Fruit fly (Drosophila melanogaster) whole organism, embryonic: ENCODE measurements around the gene CG12081.

Source experiments
- Abd-B ChIP-seq: fragments of 200-800 bp; sonication (Bioruptor generic); optimal IDR thresholded peaks from 2 replicates; lab custom pipeline; 2018; ENCODE audit warnings: missing biosample characterization, mild to moderate bottlenecking, missing genetic modification characterization, moderate library complexity
- Antp ChIP-seq: fragments of 200-800 bp; sonication (Bioruptor generic); optimal IDR thresholded peaks from 3 replicates; lab custom pipeline; 2016; ENCODE audit warnings: missing biosample characterization, missing genetic modification characterization
- CG10959 ChIP-seq: fragments of 200-800 bp; sonication (Bioruptor generic); IDR thresholded peaks from 2 replicates; pipeline ENCODE4 v1.3.6; 2022; ENCODE audit warnings: missing biosample characterization, missing genetic modification characterization
- CG11085 ChIP-seq: fragments of 200-800 bp; sonication (Bioruptor generic); IDR thresholded peaks from 2 replicates; pipeline ENCODE4 v1.3.6; 2022; ENCODE audit warnings: missing biosample characterization, missing genetic modification characterization
- CG11398 ChIP-seq: fragments of 200-800 bp; sonication (Bioruptor generic); optimal IDR thresholded peaks from 2 replicates; lab custom pipeline; 2016; ENCODE audit warnings: missing biosample characterization, missing genetic modification characterization
- CG11560 ChIP-seq: fragments of 200-800 bp; sonication (Bioruptor generic); IDR thresholded peaks from 3 replicates; pipeline ENCODE4 v1.3.6; 2022; ENCODE audit warnings: missing biosample characterization, missing genetic modification characterization
- CG12104 ChIP-seq: fragments of 200-800 bp; sonication (Bioruptor generic); optimal IDR thresholded peaks from 3 replicates; lab custom pipeline; 2016; ENCODE audit warnings: missing biosample characterization, missing genetic modification characterization
- CG1233 ChIP-seq: fragments of 200-800 bp; sonication (Bioruptor generic); optimal IDR thresholded peaks from 4 replicates; lab custom pipeline; 2018; ENCODE audit warnings: missing biosample characterization, mild to moderate bottlenecking, missing genetic modification characterization
- CG14667 ChIP-seq: fragments of 200-800 bp; sonication (Bioruptor generic); IDR thresholded peaks from 2 replicates; pipeline ENCODE4 v1.3.6; 2022; ENCODE audit warnings: missing biosample characterization, missing genetic modification characterization
- CG1602 ChIP-seq: fragments of 200-800 bp; sonication (Bioruptor generic); optimal IDR thresholded peaks from 3 replicates; lab custom pipeline; 2016; ENCODE audit warnings: missing biosample characterization, missing genetic modification characterization
- CG16813 ChIP-seq: fragments of 200-800 bp; sonication (Bioruptor generic); IDR thresholded peaks from 3 replicates; pipeline ENCODE4 v1.3.6; 2022; ENCODE audit warnings: missing biosample characterization, missing genetic modification characterization; ENCODE audit not compliant: partially characterized antibody
- CG16815 ChIP-seq: fragments of 200-800 bp; sonication (Bioruptor generic); optimal IDR thresholded peaks from 3 replicates; lab custom pipeline; 2017; ENCODE audit warnings: missing biosample characterization, mild to moderate bottlenecking, missing genetic modification characterization
- CG34376 ChIP-seq: fragments of 200-800 bp; sonication (Bioruptor generic); optimal IDR thresholded peaks from 2 replicates; lab custom pipeline; 2018; ENCODE audit warnings: missing biosample characterization, mild to moderate bottlenecking, missing genetic modification characterization
- CG6254 ChIP-seq: fragments of 200-800 bp; sonication (Bioruptor generic); optimal IDR thresholded peaks from 3 replicates; lab custom pipeline; 2017; ENCODE audit warnings: mild to moderate bottlenecking, missing biosample characterization, missing genetic modification reagents, missing genetic modification characterization
- CG6272 ChIP-seq: fragments of 200-800 bp; sonication (Bioruptor generic); IDR thresholded peaks from 2 replicates; pipeline ENCODE4 v1.3.6; 2022; ENCODE audit warnings: missing biosample characterization, missing genetic modification characterization
- CG7745 ChIP-seq: fragments of 200-800 bp; sonication (Bioruptor generic); optimal IDR thresholded peaks from 2 replicates; lab custom pipeline; 2018; ENCODE audit warnings: missing biosample characterization, mild to moderate bottlenecking, missing genetic modification characterization, moderate library complexity
- CoRest ChIP-seq: fragments of 200-800 bp; sonication (Bioruptor generic); optimal IDR thresholded peaks from 3 replicates; lab custom pipeline; 2018; ENCODE audit warnings: missing biosample characterization, mild to moderate bottlenecking, missing genetic modification characterization, moderate library complexity
- Hey ChIP-seq: fragments of 200-800 bp; sonication (Bioruptor generic); optimal IDR thresholded peaks from 3 replicates; lab custom pipeline; 2018; ENCODE audit warnings: missing biosample characterization, mild to moderate bottlenecking, missing genetic modification characterization
- Hsf ChIP-seq: fragments of 200-800 bp; sonication (Bioruptor generic); optimal IDR thresholded peaks from 3 replicates; lab custom pipeline; 2016; ENCODE audit warnings: missing biosample characterization, missing genetic modification characterization
- Max ChIP-seq: fragments of 200-800 bp; sonication (Bioruptor generic); optimal IDR thresholded peaks from 2 replicates; lab custom pipeline; 2016; ENCODE audit warnings: missing biosample characterization, mild to moderate bottlenecking, missing genetic modification characterization
- Ptx1 ChIP-seq: fragments of 200-800 bp; sonication (Bioruptor generic); IDR thresholded peaks from 2 replicates; pipeline ENCODE4 v1.3.6; 2022; ENCODE audit warnings: missing biosample characterization, missing genetic modification characterization
- Rfx ChIP-seq: fragments of 200-800 bp; sonication (Bioruptor generic); IDR thresholded peaks from 2 replicates; pipeline ENCODE4 v1.3.6; 2022; ENCODE audit warnings: missing biosample characterization, missing genetic modification characterization
- Trl ChIP-seq, 3 experiments: fragments of >200 bp in 2 of 3; fragments of 200-800 bp in 1 of 3; sonication (Bioruptor generic) in 1 of 3; optimal IDR thresholded peaks; 2 replicates in 1 of 3; 3 replicates in 2 of 3; lab custom pipeline; 2016 to 2017; ENCODE audit warnings: missing biosample characterization in 1 of 3, missing genetic modification characterization in 1 of 3
- cg ChIP-seq: fragments of 200-800 bp; sonication (Bioruptor generic); optimal IDR thresholded peaks from 3 replicates; lab custom pipeline; 2019; ENCODE audit warnings: missing biosample characterization, mild to moderate bottlenecking, missing genetic modification characterization, moderate library complexity
- chinmo ChIP-seq: fragments of 200-800 bp; sonication (Bioruptor generic); IDR thresholded peaks from 4 replicates; pipeline ENCODE4 v1.3.6; 2022; ENCODE audit warnings: missing biosample characterization, missing genetic modification characterization; ENCODE audit not compliant: partially characterized antibody
- chn ChIP-seq: fragments of 200-800 bp; sonication (Bioruptor generic); optimal IDR thresholded peaks from 2 replicates; lab custom pipeline; 2016; ENCODE audit warnings: missing biosample characterization, missing genetic modification characterization
- corto ChIP-seq: fragments of 200-800 bp; sonication (Bioruptor generic); optimal IDR thresholded peaks from 2 replicates; lab custom pipeline; 2016; ENCODE audit warnings: missing biosample characterization, mild to moderate bottlenecking, missing genetic modification characterization, moderate library complexity
- crp ChIP-seq, 2 experiments: fragments of 200-800 bp; sonication (Bioruptor generic); optimal IDR thresholded peaks; 2 replicates in 1 of 2; 3 replicates in 1 of 2; lab custom pipeline; 2017; ENCODE audit warnings: missing biosample characterization in 2 of 2, missing genetic modification characterization in 2 of 2, mild to moderate bottlenecking in 1 of 2, moderate library complexity in 1 of 2
- en ChIP-seq: fragments of 200-800 bp; sonication (Bioruptor generic); optimal IDR thresholded peaks from 2 replicates; lab custom pipeline; 2016; ENCODE audit warnings: missing biosample characterization, missing genetic modification characterization
- gem ChIP-seq: fragments of 200-800 bp; sonication (Bioruptor generic); optimal IDR thresholded peaks from 2 replicates; lab custom pipeline; 2019; ENCODE audit warnings: missing biosample characterization, mild to moderate bottlenecking, missing genetic modification characterization, moderate library complexity
- her ChIP-seq: fragments of 200-800 bp; sonication (Bioruptor generic); optimal IDR thresholded peaks from 2 replicates; lab custom pipeline; 2016; ENCODE audit warnings: missing biosample characterization, missing genetic modification characterization
- kni ChIP-seq: fragments of 200-800 bp; sonication (Bioruptor generic); optimal IDR thresholded peaks from 3 replicates; lab custom pipeline; 2017; ENCODE audit warnings: mild to moderate bottlenecking, missing biosample characterization, missing genetic modification reagents, missing genetic modification characterization
- maf-S ChIP-seq: fragments of 200-800 bp; sonication (Bioruptor generic); optimal IDR thresholded peaks from 2 replicates; lab custom pipeline; 2016; ENCODE audit warnings: missing biosample characterization, missing genetic modification characterization
- nerfin-1 ChIP-seq: fragments of 200-800 bp; sonication (Bioruptor generic); optimal IDR thresholded peaks from 3 replicates; lab custom pipeline; 2019; ENCODE audit warnings: missing biosample characterization, mild to moderate bottlenecking, missing genetic modification characterization, moderate library complexity
- otp ChIP-seq: fragments of 200-800 bp; sonication (Bioruptor generic); IDR thresholded peaks from 3 replicates; pipeline ENCODE4, ENCODE4 v1.3.6; 2022; ENCODE audit warnings: missing biosample characterization, missing genetic modification characterization
- p53 ChIP-seq: fragments of 200-800 bp; sonication (Bioruptor generic); optimal IDR thresholded peaks from 2 replicates; lab custom pipeline; 2016; ENCODE audit warnings: missing biosample characterization, missing genetic modification characterization
- pan ChIP-seq, 4 experiments: fragments of >200 bp in 3 of 4; fragments of 200-800 bp in 1 of 4; sonication (Bioruptor generic) in 1 of 4; optimal IDR thresholded peaks in 3 of 4; IDR thresholded peaks in 1 of 4; 2 replicates each; pipeline versions ENCODE4 v1.3.6 to Lab custom; 2017 to 2022; ENCODE audit warnings: missing biosample characterization in 2 of 4, missing genetic modification characterization in 2 of 4, mixed read lengths in 1 of 4
- pum ChIP-seq: fragments of 200-800 bp; sonication (Bioruptor generic); optimal IDR thresholded peaks from 2 replicates; lab custom pipeline; 2016; ENCODE audit warnings: missing biosample characterization, missing genetic modification characterization
- pzg ChIP-seq: fragments of 200-800 bp; sonication (Bioruptor generic); optimal IDR thresholded peaks from 3 replicates; lab custom pipeline; 2018; ENCODE audit warnings: missing biosample characterization, mild to moderate bottlenecking, missing genetic modification characterization, moderate library complexity
- schlank ChIP-seq: fragments of 200-800 bp; sonication (Bioruptor generic); optimal IDR thresholded peaks from 2 replicates; lab custom pipeline; 2018; ENCODE audit warnings: missing biosample characterization, mild to moderate bottlenecking, missing genetic modification characterization
- scrt ChIP-seq: fragments of 200-800 bp; sonication (Bioruptor generic); optimal IDR thresholded peaks from 2 replicates; lab custom pipeline; 2018; ENCODE audit warnings: missing biosample characterization, mild to moderate bottlenecking, missing genetic modification characterization, moderate library complexity
- sna ChIP-seq: fragments of 200-800 bp; sonication (Bioruptor generic); IDR thresholded peaks from 2 replicates; pipeline ENCODE4 v1.3.6; 2022; ENCODE audit warnings: missing biosample characterization, missing genetic modification characterization; ENCODE audit not compliant: partially characterized antibody
- sr ChIP-seq: fragments of 200-800 bp; sonication (Bioruptor generic); IDR thresholded peaks from 3 replicates; pipeline ENCODE4 v1.3.6; 2022; ENCODE audit warnings: missing biosample characterization, missing genetic modification characterization
- tio ChIP-seq: fragments of 200-800 bp; sonication (Bioruptor generic); optimal IDR thresholded peaks from 2 replicates; lab custom pipeline; 2017; ENCODE audit warnings: missing biosample characterization, missing genetic modification characterization, inconsistent platforms
- trem ChIP-seq: fragments of 200-800 bp; optimal IDR thresholded peaks from 3 replicates; lab custom pipeline; 2019; ENCODE audit warnings: missing biosample characterization, mild to moderate bottlenecking, missing genetic modification characterization, moderate library complexity
- ttk ChIP-seq: fragments of 200-800 bp; sonication (Bioruptor generic); IDR thresholded peaks from 2 replicates; pipeline ENCODE4 v2.1.2; 2022; ENCODE audit warnings: missing biosample characterization, missing genetic modification characterization
- twi ChIP-seq: fragments of 200-800 bp; optimal IDR thresholded peaks from 2 replicates; lab custom pipeline; 2019; ENCODE audit warnings: missing biosample characterization, mild to moderate bottlenecking, missing genetic modification characterization, moderate library complexity

Gene CG12081

dm6 chrX:8560087-8560999, 28.3 kb upstream of the CG12081 start, which contains the start of the genes CG12112 and Trf4-1 (continued):
- TF ChIP-seq Rfx (no peak), sna (peak; percentile 63), Abd-B (GFP tag; lab: Kevin White, UChicago) (peak; percentile 45), scrt (GFP tag; lab: Kevin White, UChicago) (no peak), Hsf (GFP tag; lab: Kevin White, UChicago) (peak; percentile 19), CoRest (peak; percentile 37), crp (GFP tag; optimal IDR thresholded peaks at IDR 0.05; lab: Kevin White, UChicago) (peak in 1 of 2 experiments; percentile 21), pum (GFP tag; lab: Kevin White, UChicago) (no peak), CG16813 (GFP tag; lab: Robert Waterston, UW) (peak; percentile 79), chinmo (peak; percentile 65; the same call in 2 of the 4 replicates), CG7745 (no peak), schlank (no peak), corto (GFP tag; lab: Kevin White, UChicago) (no peak), CG10959 (GFP tag; lab: Robert Waterston, UW) (no peak), Max (GFP tag; lab: Kevin White, UChicago) (peak; percentile 31), CG34376 (no peak), her (no peak), CG12104 (GFP tag; lab: Kevin White, UChicago) (peak; percentile 11), Hey (tag; lab: Kevin White, UChicago) (no peak), Antp (GFP tag; lab: Kevin White, UChicago) (no peak), gem (peak; percentile 27), Trl (optimal IDR thresholded peaks at IDR 0.05; lab: Kevin White, UChicago) (no peak), Trl (GFP tag; optimal IDR thresholded peaks at IDR 0.05; lab: Kevin White, UChicago) (peak; percentile 12), chn (GFP tag; lab: Kevin White, UChicago) (no peak), CG16815 (no peak), p53 (no peak), nerfin-1 (tag; lab: Kevin White, UChicago) (peak; percentile 12), CG6272 (no peak), CG11085 (GFP tag; lab: Robert Waterston, UW) (no peak), CG11560 (tag; lab: Robert Waterston, UW) (peak; percentile 48; the same call in 2 of the 3 replicates), Ptx1 (no peak), ttk (GFP tag; lab: Robert Waterston, UW) (no peak), CG1602 (GFP tag; lab: Kevin White, UChicago) (peak; percentile 7), cg (peak; percentile 75), trem (tag; lab: Kevin White, UChicago) (peak; percentile 49), pzg (GFP tag; lab: Kevin White, UChicago) (peak; percentile 91), sr (GFP tag; lab: Robert Waterston, UW) (no peak), kni (GFP tag; lab: Kevin White, UChicago) (no peak), CG1233 (GFP tag; lab: Kevin White, UChicago) (no peak), CG14667 (GFP tag; lab: Robert Waterston, UW) (no peak), maf-S (GFP tag; lab: Kevin White, UChicago) (no peak), twi (tag; lab: Kevin White, UChicago) (no peak), tio (GFP tag; lab: Kevin White, UChicago) (peak; percentile 1), CG6254 (GFP tag; lab: Kevin White, UChicago) (no peak), otp (GFP tag; lab: Robert Waterston, UW) (no peak), en (GFP tag; lab: Kevin White, UChicago) (no peak), pan (optimal IDR thresholded peaks at IDR 0.05; lab: Kevin White, UChicago) (no peak), pan (GFP tag; optimal IDR thresholded peaks at IDR 0.05 in 1 of 2, IDR thresholded peaks at IDR 0.05 in 1 of 2) (no peak), CG11398 (GFP tag; lab: Kevin White, UChicago) (no peak)
